Fruit fly (Drosophila melanogaster) whole organism, adult: ENCODE results near the gene CG14817.

Experiments used
- CG11617 ChIP-seq: fragments of 200-800 bp; sonication (Bioruptor generic); optimal IDR thresholded peaks from 2 replicates; lab custom pipeline; 2017; ENCODE audit warnings: mild to moderate bottlenecking, missing biosample characterization, missing genetic modification reagents, missing genetic modification characterization
- CG12768 ChIP-seq: fragments of 200-800 bp; sonication (Bioruptor generic); optimal IDR thresholded peaks from 2 replicates; lab custom pipeline; 2017; ENCODE audit warnings: missing biosample characterization, missing genetic modification characterization, mild to moderate bottlenecking, moderate library complexity, missing genetic modification reagents
- CG14711 ChIP-seq: fragments of 200-800 bp; sonication (Bioruptor generic); optimal IDR thresholded peaks from 2 replicates; lab custom pipeline; 2018; ENCODE audit warnings: missing biosample characterization, mild to moderate bottlenecking, missing genetic modification characterization, moderate library complexity
- CG1620 ChIP-seq: fragments of 200-800 bp; sonication (Bioruptor generic); optimal IDR thresholded peaks from 2 replicates; lab custom pipeline; 2016; ENCODE audit warnings: missing biosample characterization, missing genetic modification characterization
- CG33017 ChIP-seq: fragments of 200-800 bp; sonication (Bioruptor generic); optimal IDR thresholded peaks from 2 replicates; lab custom pipeline; 2018; ENCODE audit warnings: missing biosample characterization, mild to moderate bottlenecking, missing genetic modification characterization, moderate library complexity
- CG5204 ChIP-seq: fragments of 200-800 bp; sonication (Bioruptor generic); optimal IDR thresholded peaks from 2 replicates; lab custom pipeline; 2016; ENCODE audit warnings: missing biosample characterization, missing genetic modification characterization
- CG7045 ChIP-seq: fragments of 200-800 bp; sonication (Bioruptor generic); optimal IDR thresholded peaks from 2 replicates; lab custom pipeline; 2017; ENCODE audit warnings: missing biosample characterization, mild to moderate bottlenecking, missing genetic modification characterization
- CG7101 ChIP-seq: fragments of 200-800 bp; sonication (Bioruptor generic); optimal IDR thresholded peaks from 2 replicates; lab custom pipeline; 2018; ENCODE audit warnings: missing biosample characterization, mild to moderate bottlenecking, missing genetic modification characterization, moderate library complexity
- Clk ChIP-seq: fragments of 200-800 bp; sonication (Bioruptor generic); optimal IDR thresholded peaks from 2 replicates; lab custom pipeline; 2017; ENCODE audit warnings: missing biosample characterization, missing genetic modification characterization
- Crg-1 ChIP-seq: fragments of 200-800 bp; sonication (Bioruptor generic); optimal IDR thresholded peaks from 2 replicates; lab custom pipeline; 2016; ENCODE audit warnings: missing biosample characterization, missing genetic modification characterization
- Hr96 ChIP-seq: fragments of 200-800 bp; sonication (Bioruptor generic); optimal IDR thresholded peaks from 2 replicates; lab custom pipeline; 2016; ENCODE audit warnings: missing biosample characterization, missing genetic modification characterization
- Mnt ChIP-seq: fragments of 200-800 bp; sonication (Bioruptor generic); optimal IDR thresholded peaks from 2 replicates; lab custom pipeline; 2016; ENCODE audit warnings: missing biosample characterization, mild to moderate bottlenecking, missing genetic modification characterization
- bab1 ChIP-seq: fragments of 200-800 bp; sonication (Bioruptor generic); optimal IDR thresholded peaks from 3 replicates; lab custom pipeline; 2019; ENCODE audit warnings: missing biosample characterization, mild to moderate bottlenecking, missing genetic modification characterization, moderate library complexity
- cic ChIP-seq: fragments of 200-800 bp; sonication (Bioruptor generic); optimal IDR thresholded peaks from 2 replicates; lab custom pipeline; 2017; ENCODE audit warnings: missing biosample characterization, mild to moderate bottlenecking, missing genetic modification characterization, moderate library complexity
- cnc ChIP-seq, 2 experiments: fragments of >200 bp; optimal IDR thresholded peaks; 2 replicates each; lab custom pipeline; 2017
- kay ChIP-seq: fragments of 200-800 bp; sonication (Bioruptor generic); peaks from one replicate; lab custom pipeline; 2016; ENCODE audit warnings: missing biosample characterization, missing genetic modification characterization, borderline replicate concordance
- ovo ChIP-seq: fragments of 200-800 bp; sonication (Bioruptor generic); optimal IDR thresholded peaks from 2 replicates; lab custom pipeline; 2016; ENCODE audit warnings: missing biosample characterization, missing genetic modification characterization
- pad ChIP-seq: fragments of 200-800 bp; sonication (Bioruptor generic); optimal IDR thresholded peaks from 3 replicates; lab custom pipeline; 2017; ENCODE audit warnings: missing biosample characterization, missing genetic modification characterization, mild to moderate bottlenecking, moderate library complexity, missing genetic modification reagents
- tj ChIP-seq: fragments of 200-800 bp; sonication (Bioruptor generic); optimal IDR thresholded peaks from 3 replicates; lab custom pipeline; 2017; ENCODE audit warnings: missing biosample characterization, mild to moderate bottlenecking, missing genetic modification characterization, moderate library complexity
- toe ChIP-seq: fragments of 200-800 bp; sonication (Bioruptor generic); optimal IDR thresholded peaks from 2 replicates; lab custom pipeline; 2016; ENCODE audit warnings: missing biosample characterization, missing genetic modification characterization

The CG14817 gene

dm6 chrX:1873515-1874126 lies 3.4 kb downstream of the CG14817 start, which contains the start of the genes Pgam5 and Vps26:
TSS of gene Pgam5 (minus strand) at chrX:1873565.
TSS of gene Vps26 (plus strand) at chrX:1873853.
- no peak for TF ChIP-seq Crg-1 (GFP tag; lab: Kevin White, UChicago)
- no peak for TF ChIP-seq ovo
- no peak for TF ChIP-seq kay (GFP tag; lab: Kevin White, UChicago)
- no peak for TF ChIP-seq CG7101 (tag; lab: Kevin White, UChicago)
- no peak for TF ChIP-seq bab1 (GFP tag; lab: Kevin White, UChicago)
- TF ChIP-seq CG11617 = no peak
- TF ChIP-seq CG5204 (GFP tag; lab: Kevin White, UChicago) = no peak
- peak; percentile 52 for TF ChIP-seq Mnt (GFP tag; lab: Kevin White, UChicago)
- no peak for TF ChIP-seq CG33017 (tag; lab: Kevin White, UChicago)
- no peak for TF ChIP-seq toe (GFP tag; lab: Kevin White, UChicago)
- TF ChIP-seq pad (GFP tag; lab: Kevin White, UChicago) = peak; percentile 12
- TF ChIP-seq CG1620 (GFP tag; lab: Kevin White, UChicago) = no peak
- no peak for TF ChIP-seq cnc (optimal IDR thresholded peaks at IDR 0.05; lab: Kevin White, UChicago)
- TF ChIP-seq cic (GFP tag; lab: Kevin White, UChicago) = no peak
- TF ChIP-seq Hr96 (GFP tag; lab: Kevin White, UChicago) = no peak
- TF ChIP-seq Clk (GFP tag; lab: Kevin White, UChicago) = no peak
- TF ChIP-seq CG12768 (GFP tag; lab: Kevin White, UChicago) = no peak
- TF ChIP-seq tj (GFP tag; lab: Kevin White, UChicago) = peak; percentile 67
- TF ChIP-seq CG14711 = peak; percentile 5

dm6 chrX:1868586-1869111 lies 8.4 kb downstream of the CG14817 start, which contains the start of the genes CG14803 and Pex5:
TSS of gene CG14803 (plus strand) at chrX:1868870.
TSS of gene Pex5 (minus strand) at chrX:1869061.
- TF ChIP-seq Hr96 (GFP tag; lab: Kevin White, UChicago) (no peak), CG12768 (GFP tag; lab: Kevin White, UChicago) (peak; percentile 63), Clk (GFP tag; lab: Kevin White, UChicago) (no peak), CG11617 (peak; percentile 21), CG5204 (GFP tag; lab: Kevin White, UChicago) (no peak), CG1620 (GFP tag; lab: Kevin White, UChicago) (peak; percentile 56), CG7101 (tag; lab: Kevin White, UChicago) (peak; percentile 55), tj (GFP tag; lab: Kevin White, UChicago) (no peak), CG33017 (tag; lab: Kevin White, UChicago) (no peak), pad (GFP tag; lab: Kevin White, UChicago) (peak; percentile 47), Mnt (GFP tag; lab: Kevin White, UChicago) (peak; percentile 48), bab1 (GFP tag; lab: Kevin White, UChicago) (peak; percentile 63), Crg-1 (GFP tag; lab: Kevin White, UChicago) (peak; percentile 24), kay (GFP tag; lab: Kevin White, UChicago) (no peak)

dm6 chrX:1865673-1866072 lies 11.4 kb downstream of the CG14817 start, which contains the start of the genes Gcna and MED18:
TSS of gene Gcna (minus strand) at chrX:1865835.
TSS of gene MED18 (plus strand) at chrX:1865909.
- TF ChIP-seq ovo = peak; percentile 10
- no peak for TF ChIP-seq CG33017 (tag; lab: Kevin White, UChicago)
- no peak for TF ChIP-seq Clk (GFP tag; lab: Kevin White, UChicago)
- peak; percentile 28 for TF ChIP-seq bab1 (GFP tag; lab: Kevin White, UChicago)
- no peak for TF ChIP-seq CG7101 (tag; lab: Kevin White, UChicago)
- TF ChIP-seq CG14711 = no peak
- TF ChIP-seq CG12768 (GFP tag; lab: Kevin White, UChicago) = no peak
- TF ChIP-seq cnc (optimal IDR thresholded peaks at IDR 0.05; lab: Kevin White, UChicago) = no peak

- TF ChIP-seq CG12768 (GFP tag; lab: Kevin White, UChicago) (peak; percentile 71), Crg-1 (GFP tag; lab: Kevin White, UChicago) (peak; percentile 96), Hr96 (GFP tag; lab: Kevin White, UChicago) (no peak), CG33017 (tag; lab: Kevin White, UChicago) (peak; percentile 61), Mnt (GFP tag; lab: Kevin White, UChicago) (peak; percentile 90), CG7101 (tag; lab: Kevin White, UChicago) (peak; percentile 86), cnc (optimal IDR thresholded peaks at IDR 0.05; lab: Kevin White, UChicago) (no peak), Clk (GFP tag; lab: Kevin White, UChicago) (peak; percentile 6), ovo (peak; percentile 88), CG7045 (GFP tag; lab: Kevin White, UChicago) (peak; percentile 53), CG14711 (peak; percentile 65), CG11617 (peak; percentile 88), tj (GFP tag; lab: Kevin White, UChicago) (peak; percentile 67), kay (GFP tag; lab: Kevin White, UChicago) (no peak), toe (GFP tag; lab: Kevin White, UChicago) (no peak), bab1 (GFP tag; lab: Kevin White, UChicago) (peak; percentile 75), cic (GFP tag; lab: Kevin White, UChicago) (peak; percentile 35), CG5204 (GFP tag; lab: Kevin White, UChicago) (no peak), CG1620 (GFP tag; lab: Kevin White, UChicago) (peak; percentile 94), pad (GFP tag; lab: Kevin White, UChicago) (peak; percentile 82)
Measured at dm6 chrX:1861620-1862184, 15.4 kb downstream of the CG14817 start, which contains the start of gene deltaCOP. TSS of gene deltaCOP (minus strand) at chrX:1861790.

dm6 chrX:1858867-1859266 lies 18.2 kb downstream of the CG14817 start, which contains the start of gene Lamtor5:
TSS of gene Lamtor5 (minus strand) at chrX:1858971.
- TF ChIP-seq Mnt (GFP tag; lab: Kevin White, UChicago) (peak; percentile 29), CG5204 (GFP tag; lab: Kevin White, UChicago) (peak; percentile 41), CG7101 (tag; lab: Kevin White, UChicago) (peak; percentile 51), cic (GFP tag; lab: Kevin White, UChicago) (no peak), tj (GFP tag; lab: Kevin White, UChicago) (no peak), CG11617 (peak; percentile 56), bab1 (GFP tag; lab: Kevin White, UChicago) (peak; percentile 77), CG14711 (peak; percentile 51), toe (GFP tag; lab: Kevin White, UChicago) (no peak), CG1620 (GFP tag; lab: Kevin White, UChicago) (peak; percentile 44), CG12768 (GFP tag; lab: Kevin White, UChicago) (peak; percentile 45), ovo (peak; percentile 2), Hr96 (GFP tag; lab: Kevin White, UChicago) (peak; percentile 2), CG33017 (tag; lab: Kevin White, UChicago) (peak; percentile 20), pad (GFP tag; lab: Kevin White, UChicago) (peak; percentile 21), cnc (optimal IDR thresholded peaks at IDR 0.05; lab: Kevin White, UChicago) (no peak), CG7045 (GFP tag; lab: Kevin White, UChicago) (peak; percentile 22), Crg-1 (GFP tag; lab: Kevin White, UChicago) (no peak), Clk (GFP tag; lab: Kevin White, UChicago) (no peak), kay (GFP tag; lab: Kevin White, UChicago) (no peak)
